Fruit fly (Drosophila melanogaster): ENCODE data around the gene AANATL2.

AANATL2 gene

dm6 chr2L:6280328-6280727 is 24.7 kb downstream of the AANATL2 start (continued):
- TF ChIP-seq CG3726 (GFP tag; IDR thresholded peaks at IDR 0.05) (peak; percentile 68; the same call in 1 of the 3 replicates), CG13287 (GFP tag; IDR thresholded peaks at IDR 0.05; ENCODE audit: partially characterized antibody) (no peak), HmgZ (tag; optimal IDR thresholded peaks at IDR 0.05) (peak; percentile 31), CG16779 (GFP tag; IDR thresholded peaks at IDR 0.05) (no peak), CG1832 (GFP tag; optimal IDR thresholded peaks at IDR 0.05) (no peak), kah (GFP tag; optimal IDR thresholded peaks at IDR 0.05) (peak; percentile 6), az2 (GFP tag; optimal IDR thresholded peaks at IDR 0.05) (peak; percentile 61), Doc2 (GFP tag; IDR thresholded peaks at IDR 0.05) (no peak), fu2 (GFP tag; optimal IDR thresholded peaks at IDR 0.05) (no peak), CG10959 (GFP tag; IDR thresholded peaks at IDR 0.05) (peak; percentile 63), Atf6 (GFP tag; IDR thresholded peaks at IDR 0.05) (peak; percentile 65), CkIIα-i1 (GFP tag; IDR thresholded peaks at IDR 0.05) (no peak), Scr (GFP tag; IDR thresholded peaks at IDR 0.05; ENCODE audit: partially characterized antibody) (no peak), h (optimal IDR thresholded peaks at IDR 0.05) (no peak), CG11696 (GFP tag; IDR thresholded peaks at IDR 0.05) (peak; percentile 31; the same call in 1 of the 2 replicates), tx (GFP tag; optimal IDR thresholded peaks at IDR 0.05) (no peak), repo (GFP tag; optimal IDR thresholded peaks at IDR 0.05) (no peak), pfk (GFP tag; optimal IDR thresholded peaks at IDR 0.05) (no peak), CG6254 (GFP tag; optimal IDR thresholded peaks at IDR 0.05) (peak; percentile 23), tgo (GFP tag; IDR thresholded peaks at IDR 0.05) (peak; percentile 72), Gug (GFP tag; IDR thresholded peaks at IDR 0.05) (no peak; the same call in 3 of the 4 replicates), NC2β (GFP tag; optimal IDR thresholded peaks at IDR 0.05) (no peak), CG15073 (GFP tag; optimal IDR thresholded peaks at IDR 0.05) (no peak), hth (optimal IDR thresholded peaks at IDR 0.05) (no peak), CG12942 (GFP tag; optimal IDR thresholded peaks at IDR 0.05) (peak; percentile 39), klu (GFP tag; IDR thresholded peaks at IDR 0.05) (no peak), Nf-YC (tag; optimal IDR thresholded peaks at IDR 0.05) (peak; percentile 9), CG6689 (GFP tag; IDR thresholded peaks at IDR 0.05) (peak; percentile 75), Rfx (GFP tag; IDR thresholded peaks at IDR 0.05) (peak; percentile 73), CG3281 (GFP tag; optimal IDR thresholded peaks at IDR 0.05) (peak; percentile 55), CG7271 (tag; optimal IDR thresholded peaks at IDR 0.05) (peak; percentile 64), Sox102F (GFP tag; optimal IDR thresholded peaks at IDR 0.05) (peak; percentile 71), cwo (GFP tag; optimal IDR thresholded peaks at IDR 0.05) (peak; percentile 49), CG13894 (tag; optimal IDR thresholded peaks at IDR 0.05) (peak; percentile 42), CG13123 (GFP tag; optimal IDR thresholded peaks at IDR 0.05) (no peak), CG3065 (GFP tag; optimal IDR thresholded peaks at IDR 0.05) (peak; percentile 30), CG11247 (GFP tag; IDR thresholded peaks at IDR 0.05) (0 out of 2 replicates have a peak, but pooled peaks have one; percentile 51), CG17328 (GFP tag; IDR thresholded peaks at IDR 0.05) (peak; percentile 85), CG30431 (GFP tag; optimal IDR thresholded peaks at IDR 0.05) (peak; percentile 47), CG18619 (GFP tag; optimal IDR thresholded peaks at IDR 0.05) (peak; percentile 48), GATAe (GFP tag; conservative IDR thresholded peaks at IDR 0.05) (no peak), Ptx1 (GFP tag; IDR thresholded peaks at IDR 0.05) (peak; percentile 78), gce (GFP tag; IDR thresholded peaks at IDR 0.05) (no peak), run (tag; optimal IDR thresholded peaks at IDR 0.05) (no peak), CG15514 (GFP tag; optimal IDR thresholded peaks at IDR 0.05) (peak; percentile 36), D (optimal IDR thresholded peaks at IDR 0.05) (no peak), D (GFP tag; optimal IDR thresholded peaks at IDR 0.05) (peak; percentile 64), chn (GFP tag; optimal IDR thresholded peaks at IDR 0.05) (peak; percentile 50), C15 (GFP tag; IDR thresholded peaks at IDR 0.05) (no peak), CHES-1-like (GFP tag; optimal IDR thresholded peaks at IDR 0.05) (no peak), CG7987 (GFP tag; optimal IDR thresholded peaks at IDR 0.05) (no peak), bcd (GFP tag; optimal IDR thresholded peaks at IDR 0.05) (peak; percentile 49), pita (GFP tag; optimal IDR thresholded peaks at IDR 0.05) (no peak)

Measured in whole organism, embryonic.